Fruit fly (Drosophila melanogaster): ENCODE results near the gene CG6511.

Gene CG6511

DNA sequence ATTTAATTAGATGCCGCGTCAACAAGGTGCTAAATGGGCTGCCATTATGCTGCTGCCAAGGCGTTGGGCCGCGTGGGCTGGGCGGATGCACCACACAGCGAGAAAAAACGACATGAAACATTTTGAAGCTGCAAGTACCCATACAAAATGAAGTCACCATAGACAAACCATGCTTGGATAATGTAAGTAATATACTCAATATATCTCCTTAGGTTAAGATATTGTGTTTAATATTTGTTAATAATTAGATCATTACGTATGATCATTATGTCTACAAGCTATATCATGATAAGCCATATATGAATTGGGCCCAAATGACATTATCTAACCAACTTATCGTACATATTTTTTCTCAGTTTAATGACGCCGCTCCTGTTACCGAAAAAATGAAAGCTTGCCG is 5.1 kb upstream of the CG6511 start:
- TF ChIP-seq HLH106 (tag; optimal IDR thresholded peaks at IDR 0.05) (peak; percentile 56), OdsH (GFP tag; optimal IDR thresholded peaks at IDR 0.05) (peak; percentile 43), Sp1 (GFP tag; optimal IDR thresholded peaks at IDR 0.05) (peak; percentile 64), rgr (GFP tag; optimal IDR thresholded peaks at IDR 0.05) (peak; percentile 44), woc (GFP tag; optimal IDR thresholded peaks at IDR 0.05) (peak; percentile 18), N (GFP tag; optimal IDR thresholded peaks at IDR 0.05) (no peak), psq (GFP tag; optimal IDR thresholded peaks at IDR 0.05) (peak; percentile 8), usp (GFP tag; optimal IDR thresholded peaks at IDR 0.05) (no peak), foxo (GFP tag; optimal IDR thresholded peaks at IDR 0.05) (peak in 1 of 2 experiments; percentile 45), dmrt93B (GFP tag; optimal IDR thresholded peaks at IDR 0.05) (peak; percentile 23), dl (GFP tag; optimal IDR thresholded peaks at IDR 0.05; ENCODE audit: insufficient read depth in 1 of 2, partially characterized antibody in 2 of 2) (no peak), Rel (GFP tag; optimal IDR thresholded peaks at IDR 0.05) (no peak), Rel (tag; optimal IDR thresholded peaks at IDR 0.05) (no peak), h (GFP tag; optimal IDR thresholded peaks at IDR 0.05) (peak; percentile 52), br (GFP tag; optimal IDR thresholded peaks at IDR 0.05) (peak; percentile 29), Mio (GFP tag; optimal IDR thresholded peaks at IDR 0.05) (no peak), ey (GFP tag; optimal IDR thresholded peaks at IDR 0.05) (peak; percentile 20), fru (GFP tag; optimal IDR thresholded peaks at IDR 0.05) (peak; percentile 48)

DNA sequence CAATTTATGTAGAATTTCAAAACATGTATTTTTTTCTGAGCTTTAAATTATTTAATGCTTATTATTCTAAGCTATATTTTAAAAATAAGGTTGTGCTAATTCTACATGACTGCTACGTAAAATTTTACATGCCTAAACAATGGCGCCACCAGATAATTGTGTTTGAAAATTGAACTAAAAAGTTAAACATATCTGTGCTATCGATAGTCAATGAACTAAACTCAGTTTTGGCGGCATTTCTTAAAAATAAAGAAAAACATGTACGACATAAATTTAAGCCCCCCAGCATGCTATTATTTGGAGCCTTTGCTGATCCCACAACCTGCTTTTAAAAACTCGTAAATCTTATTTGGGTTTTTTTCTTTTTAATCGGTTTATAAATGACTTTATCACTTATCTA is 2.5 kb upstream of the CG6511 start:
- peak; percentile 26 for TF ChIP-seq h (GFP tag; optimal IDR thresholded peaks at IDR 0.05)
- TF ChIP-seq lola (GFP tag; optimal IDR thresholded peaks at IDR 0.05), result no peak
- peak; percentile 24 for TF ChIP-seq Hnf4 (GFP tag; optimal IDR thresholded peaks at IDR 0.05)
- peak; percentile 3 for TF ChIP-seq Myc (optimal IDR thresholded peaks at IDR 0.05)
- TF ChIP-seq rgr (GFP tag; optimal IDR thresholded peaks at IDR 0.05), result peak; percentile 1
- TF ChIP-seq brk (GFP tag; optimal IDR thresholded peaks at IDR 0.05), result peak; percentile 59
- TF ChIP-seq foxo (GFP tag; optimal IDR thresholded peaks at IDR 0.05), result peak in 1 of 2 experiments; percentile 17
- TF ChIP-seq CG9705 (GFP tag; optimal IDR thresholded peaks at IDR 0.05), result no peak
- peak; percentile 52 for TF ChIP-seq Hr83 (GFP tag; optimal IDR thresholded peaks at IDR 0.05; ENCODE audit: poor library complexity, severe bottlenecking)
- TF ChIP-seq ey (GFP tag; optimal IDR thresholded peaks at IDR 0.05), result no peak

- TF ChIP-seq dl (GFP tag; optimal IDR thresholded peaks at IDR 0.05; ENCODE audit: insufficient read depth in 1 of 2, partially characterized antibody in 2 of 2), result no peak
- TF ChIP-seq Sp1 (GFP tag; optimal IDR thresholded peaks at IDR 0.05), result peak; percentile 27
- TF ChIP-seq woc (GFP tag; optimal IDR thresholded peaks at IDR 0.05), result no peak
- TF ChIP-seq br (GFP tag; optimal IDR thresholded peaks at IDR 0.05), result peak; percentile 60
- TF ChIP-seq HLH106 (tag; optimal IDR thresholded peaks at IDR 0.05), result peak; percentile 19
- TF ChIP-seq Jra (GFP tag; optimal IDR thresholded peaks at IDR 0.05), result peak; percentile 7
- TF ChIP-seq psq (GFP tag; optimal IDR thresholded peaks at IDR 0.05), result peak; percentile 44
- no peak for TF ChIP-seq Abd-B (GFP tag; optimal IDR thresholded peaks at IDR 0.05)
- peak; percentile 27 for TF ChIP-seq ey (GFP tag; optimal IDR thresholded peaks at IDR 0.05)
- TF ChIP-seq dsf (GFP tag; optimal IDR thresholded peaks at IDR 0.05; ENCODE audit: borderline replicate concordance), result no peak
- TF ChIP-seq fru (GFP tag; optimal IDR thresholded peaks at IDR 0.05), result peak; percentile 14
- TF ChIP-seq Dfd (GFP tag; optimal IDR thresholded peaks at IDR 0.05), result no peak
- TF ChIP-seq tai (GFP tag; optimal IDR thresholded peaks at IDR 0.05), result no peak
- TF ChIP-seq dmrt93B (GFP tag; optimal IDR thresholded peaks at IDR 0.05), result no peak
- TF ChIP-seq rgr (GFP tag; optimal IDR thresholded peaks at IDR 0.05), result peak; percentile 73
- peak; percentile 40 for TF ChIP-seq OdsH (GFP tag; optimal IDR thresholded peaks at IDR 0.05)
- no peak for TF ChIP-seq N (GFP tag; optimal IDR thresholded peaks at IDR 0.05)
- TF ChIP-seq sage (GFP tag; optimal IDR thresholded peaks at IDR 0.05), result no peak
- TF ChIP-seq brk (GFP tag; optimal IDR thresholded peaks at IDR 0.05), result no peak
- TF ChIP-seq Hr78 (GFP tag; optimal IDR thresholded peaks at IDR 0.05), result no peak
- no peak for TF ChIP-seq Dif (GFP tag; optimal IDR thresholded peaks at IDR 0.05; ENCODE audit: partially characterized antibody)
- TF ChIP-seq foxo (GFP tag; optimal IDR thresholded peaks at IDR 0.05), result peak in 1 of 2 experiments; percentile 45
- TF ChIP-seq h (GFP tag; optimal IDR thresholded peaks at IDR 0.05), result peak; percentile 59
- no peak for TF ChIP-seq GATAd (GFP tag; optimal IDR thresholded peaks at IDR 0.05)
- TF ChIP-seq Rel (GFP tag; optimal IDR thresholded peaks at IDR 0.05), result no peak
- TF ChIP-seq Rel (tag; optimal IDR thresholded peaks at IDR 0.05), result peak; percentile 24
- no peak for TF ChIP-seq CG32264 (GFP tag; optimal IDR thresholded peaks at IDR 0.05)
- TF ChIP-seq Hnf4 (GFP tag; optimal IDR thresholded peaks at IDR 0.05), result peak; percentile 79
- peak; percentile 41 for TF ChIP-seq Hr83 (GFP tag; optimal IDR thresholded peaks at IDR 0.05; ENCODE audit: poor library complexity, severe bottlenecking)
- no peak for TF ChIP-seq jim (GFP tag; optimal IDR thresholded peaks at IDR 0.05)
- TF ChIP-seq CrebA (GFP tag; optimal IDR thresholded peaks at IDR 0.05; ENCODE audit: borderline replicate concordance), result no peak
- peak; percentile 6 for TF ChIP-seq CG9705 (GFP tag; optimal IDR thresholded peaks at IDR 0.05)
- TF ChIP-seq lola (GFP tag; optimal IDR thresholded peaks at IDR 0.05), result no peak
Observed at dm6 chr3L:8719990-8720559, 1.0 kb upstream of the CG6511 start, which contains the start of gene SrpRbeta. SrpRbeta (minus strand) TSS chr3L:8720225.
